Worm (Caenorhabditis elegans) whole organism, young adult: ENCODE results near the gene Y10G11A.1.

Experiments
- athp-1 ChIP-seq: sonication (generic microtip); optimal IDR thresholded peaks from 2 replicates; lab custom pipeline; 2017; ENCODE audit warnings: mild to moderate bottlenecking, missing genetic modification characterization, missing compliant biosample characterization
- ets-4 ChIP-seq: fragments of 200-800 bp; sonication (Bioruptor generic); optimal IDR thresholded peaks from 2 replicates; lab custom pipeline; 2018; ENCODE audit warnings: mild to moderate bottlenecking, missing genetic modification characterization, missing compliant biosample characterization
- hmg-1.2 ChIP-seq: fragments of 200-800 bp; sonication (Bioruptor generic); IDR thresholded peaks from 2 replicates; pipeline ENCODE4 v1.3.6; 2022; ENCODE audit warnings: missing genetic modification reagents, missing genetic modification characterization, missing compliant biosample characterization
- pha-4 ChIP-seq: fragments of 150-350 bp; sonication (generic microtip); optimal IDR thresholded peaks from 2 replicates; lab custom pipeline; 2014; ENCODE audit warnings: missing biosample characterization, missing genetic modification reagents, missing genetic modification characterization
- zfh-2 ChIP-seq: fragments of 200-800 bp; sonication (Bioruptor generic); conservative IDR thresholded peaks from 2 replicates; pipeline ENCODE4 v1.3.6; 2022; ENCODE audit warnings: missing genetic modification reagents, missing genetic modification characterization, missing compliant biosample characterization

ce11 chrIV:16471569-16471968, 47.1 kb downstream of the Y10G11A.1 start:
- TF ChIP-seq athp-1 (tag; lab: Kevin White, UChicago), result no peak
- no peak for TF ChIP-seq ets-4 (GFP tag; lab: Kevin White, UChicago)
- TF ChIP-seq hmg-1.2 (GFP tag; lab: Robert Waterston, UW), result no peak
- TF ChIP-seq zfh-2 (GFP tag; lab: Robert Waterston, UW), result no peak
- TF ChIP-seq pha-4, result no peak
